Fruit fly (Drosophila melanogaster) Kc167 (cell line): ENCODE measurements around the gene CG13012.

ENCODE experiments used
- Sin3A ChIP-seq: fragments of >200 bp; optimal IDR thresholded peaks from 2 replicates; lab custom pipeline; 2018; ENCODE audit warnings: missing external identifiers
- h ChIP-seq: fragments of >200 bp; optimal IDR thresholded peaks from 3 replicates; lab custom pipeline; 2018; ENCODE audit warnings: missing external identifiers
- insv ChIP-seq: fragments of >200 bp; optimal IDR thresholded peaks from 3 replicates; lab custom pipeline; 2018; ENCODE audit warnings: missing external identifiers

- TF ChIP-seq insv (no peak), h (no peak), Sin3A (no peak)
Measured at dm6 chrX:16647092-16647632, 29.4 kb downstream of the CG13012 start.
